Worm (Caenorhabditis elegans) whole organism, L1 larva: ENCODE measurements around the gene mdt-9.

Experiments used
- F16B12.6 ChIP-seq: fragments of 150-350 bp; optimal IDR thresholded peaks from 2 replicates; lab custom pipeline; 2014; ENCODE audit warnings: missing biosample characterization, missing genetic modification characterization
- aly-2 ChIP-seq: fragments of 150-350 bp; optimal IDR thresholded peaks from 2 replicates; lab custom pipeline; 2014; ENCODE audit warnings: missing biosample characterization, missing genetic modification characterization
- blmp-1 ChIP-seq: fragments of 150-350 bp; optimal IDR thresholded peaks from 2 replicates; lab custom pipeline; 2014; ENCODE audit warnings: missing biosample characterization, missing genetic modification characterization
- ceh-82 ChIP-seq, 3 experiments: fragments of 150-350 bp in 1 of 3; sonication (generic microtip) in 2 of 3; optimal IDR thresholded peaks; 2 replicates each; lab custom pipeline; 2014 to 2017; ENCODE audit warnings: missing biosample characterization in 3 of 3, missing genetic modification characterization in 3 of 3
- ceh-90 ChIP-seq: sonication (generic microtip); optimal IDR thresholded peaks from 2 replicates; lab custom pipeline; 2016; ENCODE audit warnings: missing genetic modification characterization, missing compliant biosample characterization
- ces-1 ChIP-seq: fragments of 150-350 bp; optimal IDR thresholded peaks from 2 replicates; lab custom pipeline; 2014; ENCODE audit warnings: missing biosample characterization, missing genetic modification reagents, missing genetic modification characterization
- dpl-1 ChIP-seq, 3 experiments: fragments of 150-350 bp in 2 of 3; sonication (generic microtip) in 1 of 3; optimal IDR thresholded peaks; 2 replicates each; lab custom pipeline; 2014 to 2017; ENCODE audit warnings: missing biosample characterization in 3 of 3, missing genetic modification characterization in 3 of 3, missing genetic modification reagents in 3 of 3
- efl-1 ChIP-seq, 4 experiments: fragments of 150-350 bp; optimal IDR thresholded peaks in 3 of 4; peaks in 1 of 4; 1 replicate in 1 of 4; 2 replicates in 3 of 4; lab custom pipeline; 2014; ENCODE audit warnings: missing biosample characterization in 2 of 4, missing genetic modification characterization in 2 of 4, missing genetic modification reagents in 2 of 4
- egl-27 ChIP-seq, 2 experiments: fragments of 150-350 bp in 1 of 2; sonication (generic microtip); optimal IDR thresholded peaks; 3 replicates each; lab custom pipeline; 2017 to 2018; ENCODE audit warnings: missing biosample characterization in 2 of 2, missing genetic modification characterization in 2 of 2, missing genetic modification reagents in 2 of 2
- fkh-4 ChIP-seq: sonication (generic microtip); optimal IDR thresholded peaks from 2 replicates; lab custom pipeline; 2016; ENCODE audit warnings: missing compliant biosample characterization, missing genetic modification characterization, borderline replicate concordance
- fkh-8 ChIP-seq: sonication (generic microtip); optimal IDR thresholded peaks from 2 replicates; lab custom pipeline; 2016; ENCODE audit warnings: mild to moderate bottlenecking, missing genetic modification characterization, missing compliant biosample characterization
- hlh-17 ChIP-seq: fragments of 200-800 bp; sonication (Bioruptor generic); optimal IDR thresholded peaks from 2 replicates; lab custom pipeline; 2018; ENCODE audit warnings: missing genetic modification characterization, mild to moderate bottlenecking, missing compliant biosample characterization, moderate library complexity, borderline replicate concordance
- hlh-4 ChIP-seq: sonication (generic microtip); optimal IDR thresholded peaks from 2 replicates; lab custom pipeline; 2016; ENCODE audit warnings: mild to moderate bottlenecking, missing genetic modification characterization, missing compliant biosample characterization
- irx-1 ChIP-seq: sonication (generic microtip); optimal IDR thresholded peaks from 2 replicates; lab custom pipeline; 2016; ENCODE audit warnings: missing genetic modification characterization, missing compliant biosample characterization
- lin-13 ChIP-seq: fragments of 150-350 bp; optimal IDR thresholded peaks from 2 replicates; lab custom pipeline; 2014; ENCODE audit warnings: missing biosample characterization, missing genetic modification reagents, missing genetic modification characterization
- lin-14 ChIP-seq: fragments of 200-800 bp; sonication (Bioruptor generic); optimal IDR thresholded peaks from 2 replicates; lab custom pipeline; 2018; ENCODE audit warnings: mild to moderate bottlenecking, missing genetic modification characterization, moderate library complexity, missing compliant biosample characterization
- lin-35 ChIP-seq, 2 experiments: fragments of 150-350 bp; optimal IDR thresholded peaks; 2 replicates each; lab custom pipeline; 2014; ENCODE audit warnings: missing biosample characterization in 2 of 2, missing genetic modification characterization in 2 of 2, missing genetic modification reagents in 2 of 2
- lin-39 ChIP-seq: fragments of 150-350 bp; optimal IDR thresholded peaks from 2 replicates; lab custom pipeline; 2014; ENCODE audit warnings: missing biosample characterization, missing genetic modification reagents, missing genetic modification characterization
- lsy-2 ChIP-seq, 2 experiments: fragments of 150-350 bp; optimal IDR thresholded peaks; 2 replicates each; lab custom pipeline; 2014; ENCODE audit warnings: missing biosample characterization in 2 of 2, missing genetic modification characterization in 2 of 2
- mdl-1 ChIP-seq, 2 experiments: fragments of 150-350 bp; optimal IDR thresholded peaks; 2 replicates each; lab custom pipeline; 2014 to 2017; ENCODE audit warnings: missing biosample characterization in 2 of 2, missing genetic modification characterization in 2 of 2, inconsistent platforms in 1 of 2
- nhr-11 ChIP-seq: fragments of 150-350 bp; optimal IDR thresholded peaks from 2 replicates; lab custom pipeline; 2014; ENCODE audit warnings: missing biosample characterization, missing genetic modification characterization
- nhr-12 ChIP-seq: sonication (generic microtip); optimal IDR thresholded peaks from 2 replicates; lab custom pipeline; 2017; ENCODE audit warnings: missing biosample characterization, missing genetic modification characterization
- nhr-20 ChIP-seq: sonication (generic microtip); optimal IDR thresholded peaks from 2 replicates; lab custom pipeline; 2016; ENCODE audit warnings: mild to moderate bottlenecking, missing genetic modification characterization, missing compliant biosample characterization
- nhr-47 ChIP-seq: sonication (generic microtip); optimal IDR thresholded peaks from 2 replicates; lab custom pipeline; 2016; ENCODE audit warnings: mild to moderate bottlenecking, missing genetic modification characterization, moderate library complexity, missing compliant biosample characterization
- nhr-71 ChIP-seq: sonication (generic microtip); optimal IDR thresholded peaks from 2 replicates; lab custom pipeline; 2016; ENCODE audit warnings: mild to moderate bottlenecking, missing genetic modification characterization, moderate library complexity, missing compliant biosample characterization
- nhr-76 ChIP-seq: sonication (generic microtip); optimal IDR thresholded peaks from 2 replicates; lab custom pipeline; 2017; ENCODE audit warnings: missing biosample characterization, missing genetic modification characterization
- nhr-85 ChIP-seq: sonication (generic microtip); peaks from one replicate; lab custom pipeline; 2016; ENCODE audit warnings: missing genetic modification characterization, inconsistent platforms, missing compliant biosample characterization
- nhr-90 ChIP-seq: sonication (generic microtip); optimal IDR thresholded peaks from 2 replicates; lab custom pipeline; 2016; ENCODE audit warnings: mild to moderate bottlenecking, missing genetic modification characterization, missing compliant biosample characterization; ENCODE audit not compliant: poor library complexity
- pag-3 ChIP-seq: sonication (generic microtip); optimal IDR thresholded peaks from 2 replicates; lab custom pipeline; 2017; ENCODE audit warnings: missing genetic modification characterization, mild to moderate bottlenecking, missing compliant biosample characterization, antibody characterized with exemption, borderline replicate concordance; ENCODE audit not compliant: insufficient read depth
- snpc-4 ChIP-seq: fragments of 150-350 bp; optimal IDR thresholded peaks from 2 replicates; lab custom pipeline; 2014; ENCODE audit warnings: missing biosample characterization, missing genetic modification characterization
- snu-23 ChIP-seq: sonication (generic microtip); optimal IDR thresholded peaks from 2 replicates; lab custom pipeline; 2016; ENCODE audit warnings: missing genetic modification characterization, missing compliant biosample characterization
- swsn-7 ChIP-seq: sonication (generic microtip); optimal IDR thresholded peaks from 2 replicates; lab custom pipeline; 2016; ENCODE audit warnings: missing genetic modification characterization, missing compliant biosample characterization
- tbx-2 ChIP-seq: sonication (generic microtip); optimal IDR thresholded peaks from 2 replicates; lab custom pipeline; 2016; ENCODE audit warnings: missing genetic modification characterization, missing compliant biosample characterization
- unc-86 ChIP-seq: sonication (generic microtip); optimal IDR thresholded peaks from 2 replicates; lab custom pipeline; 2016; ENCODE audit warnings: missing genetic modification characterization, missing compliant biosample characterization
- unc-98 ChIP-seq: fragments of 200-800 bp; sonication (Bioruptor generic); IDR thresholded peaks from 2 replicates; pipeline ENCODE4 v1.3.6; 2022; ENCODE audit warnings: missing genetic modification characterization, missing compliant biosample characterization
- vab-15 ChIP-seq: sonication (generic microtip); optimal IDR thresholded peaks from 2 replicates; lab custom pipeline; 2017; ENCODE audit warnings: missing genotype, mild to moderate bottlenecking, missing genetic modification characterization, missing compliant biosample characterization
- xbp-1 ChIP-seq: sonication (generic microtip); optimal IDR thresholded peaks from 2 replicates; lab custom pipeline; 2016; ENCODE audit warnings: missing genetic modification characterization, missing compliant biosample characterization
- zag-1 ChIP-seq: fragments of 150-350 bp; optimal IDR thresholded peaks from 2 replicates; lab custom pipeline; 2014; ENCODE audit warnings: missing biosample characterization, missing genetic modification characterization
- zip-4 ChIP-seq: fragments of 200-800 bp; sonication (Bioruptor generic); optimal IDR thresholded peaks from 2 replicates; lab custom pipeline; 2018; ENCODE audit warnings: mild to moderate bottlenecking, missing genetic modification characterization, moderate library complexity, missing compliant biosample characterization

The mdt-9 gene

ce11 chrIV:13381823-13382222 is 4.4 kb upstream of the mdt-9 start, which contains the start of gene emc-3:
TSS of gene emc-3 (minus strand) at chrIV:13381923.
- TF ChIP-seq nhr-76 (tag; lab: Kevin White, UChicago) (no peak), F16B12.6 (tag; lab: Kevin White, UChicago) (no peak), hlh-4 (tag; lab: Kevin White, UChicago) (no peak), dpl-1 (GFP tag; optimal IDR thresholded peaks at IDR 0.05; lab: Kevin White, UChicago) (no peak), lin-14 (GFP tag; lab: Kevin White, UChicago) (no peak), blmp-1 (no peak), nhr-11 (tag; lab: Kevin White, UChicago) (no peak), unc-98 (GFP tag; lab: Robert Waterston, UW) (no peak)

- no peak for TF ChIP-seq dpl-1 (GFP tag; optimal IDR thresholded peaks at IDR 0.05; lab: Kevin White, UChicago)
- peak; percentile 18 for TF ChIP-seq swsn-7
- no peak for TF ChIP-seq F16B12.6 (tag; lab: Kevin White, UChicago)
- no peak for TF ChIP-seq fkh-4 (tag; lab: Kevin White, UChicago)
- TF ChIP-seq efl-1 (optimal IDR thresholded peaks at IDR 0.05; lab: Kevin White, UChicago), result peak; percentile 19 to 28
- TF ChIP-seq efl-1 (GFP tag; optimal IDR thresholded peaks at IDR 0.05 in 1 of 2; lab: Kevin White, UChicago), result peak in 1 of 2 experiments; percentile 9
- TF ChIP-seq nhr-71 (tag; lab: Kevin White, UChicago), result peak; percentile 27
- TF ChIP-seq snu-23 (GFP tag; lab: Kevin White, UChicago), result peak; percentile 42
- peak; percentile 26 for TF ChIP-seq fkh-8
- no peak for TF ChIP-seq zag-1 (tag; lab: Kevin White, UChicago)
- TF ChIP-seq nhr-47 (tag; lab: Kevin White, UChicago), result peak; percentile 17
- TF ChIP-seq lsy-2 (tag; optimal IDR thresholded peaks at IDR 0.05; lab: Kevin White, UChicago), result peak; percentile 1 to 23
- peak; percentile 14 for TF ChIP-seq xbp-1 (tag; lab: Kevin White, UChicago)
- peak in 2 of 3 experiments; percentile 22 to 43 for TF ChIP-seq ceh-82 (tag; optimal IDR thresholded peaks at IDR 0.05; lab: Kevin White, UChicago)
- peak in 1 of 2 experiments; percentile 30 for TF ChIP-seq lin-35 (GFP tag; optimal IDR thresholded peaks at IDR 0.05; lab: Kevin White, UChicago)
Observed at ce11 chrIV:13383763-13384436, 2.3 kb upstream of the mdt-9 start, which contains the start of gene rab-19. TSS of gene rab-19 (minus strand) at chrIV:13384386.

ce11 chrIV:13386903-13387302 is 723 bp downstream of the mdt-9 start, which contains the start of gene lsm-3:
TSS of gene lsm-3 (plus strand) at chrIV:13387203.
- TF ChIP-seq irx-1 (tag; lab: Kevin White, UChicago) (no peak), nhr-71 (tag; lab: Kevin White, UChicago) (no peak), mdl-1 (tag; optimal IDR thresholded peaks at IDR 0.05; lab: Kevin White, UChicago) (no peak), hlh-17 (no peak)

ce11 chrIV:13388779-13389178 is 2.6 kb downstream of the mdt-9 start:
- peak; percentile 42 for TF ChIP-seq nhr-71 (tag; lab: Kevin White, UChicago)
- TF ChIP-seq nhr-90 (tag; lab: Kevin White, UChicago), result peak; percentile 30
- TF ChIP-seq pag-3 (tag; lab: Kevin White, UChicago), result no peak
- TF ChIP-seq nhr-47 (tag; lab: Kevin White, UChicago), result peak; percentile 16
- TF ChIP-seq ceh-90 (tag; lab: Kevin White, UChicago), result no peak
- TF ChIP-seq tbx-2, result peak; percentile 12
- peak; percentile 47 for TF ChIP-seq aly-2 (tag; lab: Kevin White, UChicago)
- TF ChIP-seq nhr-85, result peak; percentile 65
- peak; percentile 3 for TF ChIP-seq nhr-20
- TF ChIP-seq ces-1, result no peak
- TF ChIP-seq snu-23 (GFP tag; lab: Kevin White, UChicago), result peak; percentile 17

- no peak for TF ChIP-seq unc-86
- no peak for TF ChIP-seq hlh-17
- TF ChIP-seq nhr-12 (tag; lab: Kevin White, UChicago), result no peak
- TF ChIP-seq hlh-4 (tag; lab: Kevin White, UChicago), result no peak
- TF ChIP-seq egl-27 (tag; optimal IDR thresholded peaks at IDR 0.05; lab: Kevin White, UChicago), result no peak
- no peak for TF ChIP-seq lsy-2 (tag; optimal IDR thresholded peaks at IDR 0.05; lab: Kevin White, UChicago)
- TF ChIP-seq nhr-20, result no peak
- TF ChIP-seq nhr-47 (tag; lab: Kevin White, UChicago), result no peak
- no peak for TF ChIP-seq vab-15
- TF ChIP-seq nhr-71 (tag; lab: Kevin White, UChicago), result no peak
- TF ChIP-seq zip-4 (GFP tag; lab: Kevin White, UChicago), result no peak
- no peak for TF ChIP-seq lin-39
- no peak for TF ChIP-seq lin-13 (GFP tag; lab: Kevin White, UChicago)
- TF ChIP-seq snpc-4 (tag; lab: Kevin White, UChicago), result no peak
Observed at ce11 chrIV:13389237-13389636, 3.1 kb downstream of the mdt-9 start.
